Worm (Caenorhabditis elegans) whole organism, young adult: Measurements from ENCODE around the gene Y41E3.6.

Experiments used
- C06A6.2 ChIP-seq: fragments of 200-800 bp; sonication (Bioruptor generic); conservative IDR thresholded peaks from 2 replicates; pipeline ENCODE4 v1.3.6; 2022; ENCODE audit warnings: missing genetic modification characterization, missing compliant biosample characterization
- C17E4.6 ChIP-seq: fragments of 200-800 bp; sonication (Bioruptor generic); IDR thresholded peaks from 2 replicates; pipeline ENCODE4 v1.3.6; 2022; ENCODE audit warnings: missing genetic modification reagents, missing genetic modification characterization, missing compliant biosample characterization
- D2030.7 ChIP-seq: fragments of 200-800 bp; sonication (Bioruptor generic); IDR thresholded peaks from 2 replicates; pipeline ENCODE4 v1.3.6; 2022; ENCODE audit warnings: missing genetic modification reagents, missing genetic modification characterization, missing compliant biosample characterization
- F52B5.7 ChIP-seq: sonication (generic microtip); optimal IDR thresholded peaks from 2 replicates; lab custom pipeline; 2016; ENCODE audit warnings: mild to moderate bottlenecking, missing genetic modification characterization, missing compliant biosample characterization
- F57C9.4 ChIP-seq: sonication (generic microtip); optimal IDR thresholded peaks from 2 replicates; lab custom pipeline; 2017; ENCODE audit warnings: mild to moderate bottlenecking, missing genetic modification characterization, missing compliant biosample characterization
- T07F8.4 ChIP-seq: sonication (generic microtip); optimal IDR thresholded peaks from 2 replicates; lab custom pipeline; 2016; ENCODE audit warnings: mild to moderate bottlenecking, missing genetic modification characterization, moderate library complexity, missing compliant biosample characterization
- T26A5.8 ChIP-seq: sonication (generic microtip); optimal IDR thresholded peaks from 2 replicates; lab custom pipeline; 2016; ENCODE audit warnings: missing genetic modification characterization, missing compliant biosample characterization
- Y53F4B.3 ChIP-seq: fragments of 200-800 bp; sonication (Bioruptor generic); IDR thresholded peaks from 2 replicates; pipeline ENCODE4 v1.3.6; 2022; ENCODE audit warnings: missing genetic modification reagents, missing genetic modification characterization, missing compliant biosample characterization
- Y56A3A.18 ChIP-seq: fragments of 200-800 bp; sonication (Bioruptor generic); IDR thresholded peaks from 2 replicates; pipeline ENCODE4 v1.3.6; 2022; ENCODE audit warnings: missing genetic modification reagents, missing genetic modification characterization, missing compliant biosample characterization
- Y95B8A.8 ChIP-seq: fragments of 200-800 bp; sonication (Bioruptor generic); IDR thresholded peaks from 2 replicates; pipeline ENCODE4 v1.3.6; 2022; ENCODE audit warnings: missing genetic modification reagents, missing genetic modification characterization, missing compliant biosample characterization
- aptf-3 ChIP-seq: fragments of 200-800 bp; sonication (Bioruptor generic); IDR thresholded peaks from 2 replicates; pipeline ENCODE4 v1.3.6; 2022; ENCODE audit warnings: missing genetic modification characterization, missing compliant biosample characterization
- atf-7 ChIP-seq: sonication (generic microtip); optimal IDR thresholded peaks from 2 replicates; lab custom pipeline; 2017; ENCODE audit warnings: mild to moderate bottlenecking, missing genetic modification characterization, missing compliant biosample characterization
- bed-2 ChIP-seq: fragments of 200-800 bp; sonication (Bioruptor generic); IDR thresholded peaks from 2 replicates; pipeline ENCODE4 v1.3.6; 2022; ENCODE audit warnings: missing genetic modification reagents, missing genetic modification characterization, missing compliant biosample characterization
- ccch-3 ChIP-seq: fragments of 200-800 bp; sonication (Bioruptor generic); optimal IDR thresholded peaks from 2 replicates; lab custom pipeline; 2018; ENCODE audit warnings: mild to moderate bottlenecking, missing genetic modification characterization, missing compliant biosample characterization
- ceh-100 ChIP-seq: fragments of 200-800 bp; sonication (Bioruptor generic); IDR thresholded peaks from 2 replicates; pipeline ENCODE4 v1.3.6; 2022; ENCODE audit warnings: missing genetic modification reagents, missing genetic modification characterization, missing compliant biosample characterization
- ceh-27 ChIP-seq: fragments of 200-800 bp; sonication (Bioruptor generic); optimal IDR thresholded peaks from 2 replicates; lab custom pipeline; 2018; ENCODE audit warnings: mild to moderate bottlenecking, missing genetic modification characterization, moderate library complexity, missing compliant biosample characterization
- ceh-40 ChIP-seq: fragments of 200-800 bp; sonication (Bioruptor generic); IDR thresholded peaks from 2 replicates; pipeline ENCODE4 v1.3.6; 2022; ENCODE audit warnings: missing genetic modification characterization, missing compliant biosample characterization
- ceh-91 ChIP-seq: fragments of 200-800 bp; sonication (Bioruptor generic); IDR thresholded peaks from 2 replicates; pipeline ENCODE4 v1.3.6; 2022; ENCODE audit warnings: missing genetic modification reagents, missing genetic modification characterization, missing compliant biosample characterization
- dpl-1 ChIP-seq: fragments of 150-350 bp; optimal IDR thresholded peaks from 2 replicates; lab custom pipeline; 2014; ENCODE audit warnings: missing biosample characterization, missing genetic modification reagents, missing genetic modification characterization
- fkh-3 ChIP-seq: sonication (generic microtip); optimal IDR thresholded peaks from 2 replicates; lab custom pipeline; 2016; ENCODE audit warnings: mild to moderate bottlenecking, missing genetic modification characterization, missing compliant biosample characterization
- hlh-26 ChIP-seq: fragments of 200-800 bp; sonication (Bioruptor generic); conservative IDR thresholded peaks from 2 replicates; pipeline ENCODE4 v1.3.6; 2022; ENCODE audit warnings: missing genetic modification reagents, missing genetic modification characterization, missing compliant biosample characterization
- hmg-1.2 ChIP-seq: fragments of 200-800 bp; sonication (Bioruptor generic); IDR thresholded peaks from 2 replicates; pipeline ENCODE4 v1.3.6; 2022; ENCODE audit warnings: missing genetic modification reagents, missing genetic modification characterization, missing compliant biosample characterization
- let-526 ChIP-seq: fragments of 200-800 bp; sonication (Bioruptor generic); IDR thresholded peaks from 2 replicates; pipeline ENCODE4 v1.3.6; 2022; ENCODE audit warnings: missing genetic modification reagents, missing genetic modification characterization, missing compliant biosample characterization
- let-607 ChIP-seq, 2 experiments: fragments of 200-800 bp in 1 of 2; sonication (Bioruptor generic) in 1 of 2; sonication (generic microtip) in 1 of 2; optimal IDR thresholded peaks; 2 replicates each; lab custom pipeline; 2016 to 2018; ENCODE audit warnings: mild to moderate bottlenecking in 2 of 2, missing compliant biosample characterization in 2 of 2, missing genetic modification characterization in 2 of 2, moderate library complexity in 2 of 2, missing genotype in 1 of 2
- lin-26 ChIP-seq: fragments of 200-800 bp; sonication (Bioruptor generic); IDR thresholded peaks from 2 replicates; pipeline ENCODE4 v1.3.6; 2022; ENCODE audit warnings: missing genetic modification reagents, missing genetic modification characterization, missing compliant biosample characterization
- lin-35 ChIP-seq, 3 experiments: fragments of 150-350 bp in 2 of 3; sonication (generic microtip) in 1 of 3; optimal IDR thresholded peaks; 2 replicates each; lab custom pipeline; 2014 to 2018; ENCODE audit warnings: missing biosample characterization in 3 of 3, missing genetic modification characterization in 3 of 3, missing genetic modification reagents in 3 of 3
- lin-40 ChIP-seq: sonication (generic microtip); optimal IDR thresholded peaks from 2 replicates; lab custom pipeline; 2016; ENCODE audit warnings: missing genetic modification characterization, mild to moderate bottlenecking, missing compliant biosample characterization, missing genotype, missing genetic modification reagents
- lsy-27 ChIP-seq: sonication (generic microtip); optimal IDR thresholded peaks from 2 replicates; lab custom pipeline; 2017; ENCODE audit warnings: missing genetic modification characterization, mild to moderate bottlenecking, missing compliant biosample characterization, antibody characterized with exemption, missing genotype, borderline replicate concordance; ENCODE audit not compliant: insufficient read depth
- madf-8 ChIP-seq: fragments of 200-800 bp; sonication (Bioruptor generic); conservative IDR thresholded peaks from 2 replicates; pipeline ENCODE4 v1.3.6; 2022; ENCODE audit warnings: missing genetic modification reagents, missing genetic modification characterization, missing compliant biosample characterization
- mcd-1 ChIP-seq: fragments of 200-800 bp; sonication (Bioruptor generic); IDR thresholded peaks from 2 replicates; pipeline ENCODE4 v1.3.6; 2022; ENCODE audit warnings: missing genetic modification reagents, missing genetic modification characterization, missing compliant biosample characterization
- mxl-1 ChIP-seq: sonication (generic microtip); optimal IDR thresholded peaks from 2 replicates; lab custom pipeline; 2016; ENCODE audit warnings: missing genetic modification characterization, missing compliant biosample characterization
- nfya-1 ChIP-seq: sonication (generic microtip); optimal IDR thresholded peaks from 2 replicates; lab custom pipeline; 2017; ENCODE audit warnings: antibody characterized with exemption, missing compliant biosample characterization, missing genetic modification characterization, borderline replicate concordance; ENCODE audit not compliant: insufficient read depth
- nhr-179 ChIP-seq: sonication (generic microtip); optimal IDR thresholded peaks from 2 replicates; lab custom pipeline; 2016; ENCODE audit warnings: mild to moderate bottlenecking, missing genetic modification characterization, missing compliant biosample characterization
- nhr-80 ChIP-seq: sonication (generic microtip); optimal IDR thresholded peaks from 2 replicates; lab custom pipeline; 2016; ENCODE audit warnings: missing genetic modification characterization, missing compliant biosample characterization
- pha-4 ChIP-seq: fragments of 150-350 bp; sonication (generic microtip); optimal IDR thresholded peaks from 2 replicates; lab custom pipeline; 2014; ENCODE audit warnings: missing biosample characterization, missing genetic modification reagents, missing genetic modification characterization
- rec-8 ChIP-seq, 2 experiments: sonication (generic microtip); optimal IDR thresholded peaks; 2 replicates each; lab custom pipeline; 2016; ENCODE audit warnings: mild to moderate bottlenecking in 2 of 2, missing genetic modification characterization in 2 of 2, missing genetic modification reagents in 2 of 2, missing genotype in 2 of 2, missing biosample characterization in 1 of 2, missing compliant biosample characterization in 1 of 2, moderate library complexity in 1 of 2
- rpc-1 ChIP-seq, 2 experiments: fragments of 150-350 bp in 1 of 2; sonication (generic microtip) in 1 of 2; optimal IDR thresholded peaks; 2 replicates each; lab custom pipeline; 2014 to 2018; ENCODE audit warnings: missing biosample characterization in 1 of 2, missing genetic modification characterization in 1 of 2, missing genetic modification reagents in 1 of 2, missing genotype in 1 of 2
- sdz-38 ChIP-seq: sonication (generic microtip); optimal IDR thresholded peaks from 2 replicates; lab custom pipeline; 2016; ENCODE audit warnings: missing genotype, missing genetic modification characterization, missing compliant biosample characterization
- sea-2 ChIP-seq: fragments of 200-800 bp; sonication (Bioruptor generic); IDR thresholded peaks from 2 replicates; pipeline ENCODE4 v1.3.6; 2022; ENCODE audit warnings: missing genetic modification characterization, missing compliant biosample characterization
- snpc-1.1 ChIP-seq: sonication (generic microtip); optimal IDR thresholded peaks from 2 replicates; lab custom pipeline; 2017; ENCODE audit warnings: missing genetic modification characterization, mild to moderate bottlenecking, missing compliant biosample characterization, antibody characterized with exemption, moderate library complexity, missing genotype, missing genetic modification reagents; ENCODE audit not compliant: insufficient read depth
- snpc-1.3 ChIP-seq: sonication (generic microtip); optimal IDR thresholded peaks from 2 replicates; lab custom pipeline; 2017; ENCODE audit warnings: missing genetic modification characterization, mild to moderate bottlenecking, missing compliant biosample characterization, antibody characterized with exemption, moderate library complexity, missing genotype, missing genetic modification reagents; ENCODE audit not compliant: insufficient read depth
- tbx-9 ChIP-seq: sonication (generic microtip); optimal IDR thresholded peaks from 2 replicates; lab custom pipeline; 2016; ENCODE audit warnings: borderline replicate concordance, missing genetic modification characterization, inconsistent platforms, missing compliant biosample characterization
- xnd-1 ChIP-seq: sonication (generic microtip); optimal IDR thresholded peaks from 2 replicates; lab custom pipeline; 2016; ENCODE audit warnings: missing genotype, missing genetic modification reagents, missing genetic modification characterization, missing compliant biosample characterization
- zfh-2 ChIP-seq: fragments of 200-800 bp; sonication (Bioruptor generic); conservative IDR thresholded peaks from 2 replicates; pipeline ENCODE4 v1.3.6; 2022; ENCODE audit warnings: missing genetic modification reagents, missing genetic modification characterization, missing compliant biosample characterization
- ztf-25 ChIP-seq: fragments of 200-800 bp; sonication (Bioruptor generic); IDR thresholded peaks from 2 replicates; pipeline ENCODE4 v1.3.6; 2022; ENCODE audit warnings: missing genetic modification reagents, missing genetic modification characterization, missing compliant biosample characterization
- ztf-28 ChIP-seq: fragments of 200-800 bp; sonication (Bioruptor generic); IDR thresholded peaks from 2 replicates; pipeline ENCODE4 v1.3.6; 2022; ENCODE audit warnings: missing genetic modification reagents, missing genetic modification characterization, missing compliant biosample characterization

Y41E3.6 gene

ce11 chrIV:15024426-15024825, 17.8 kb downstream of the Y41E3.6 start:
- TF ChIP-seq lin-26 (GFP tag; lab: Robert Waterston, UW) (no peak), zfh-2 (peak; percentile 67)

DNA sequence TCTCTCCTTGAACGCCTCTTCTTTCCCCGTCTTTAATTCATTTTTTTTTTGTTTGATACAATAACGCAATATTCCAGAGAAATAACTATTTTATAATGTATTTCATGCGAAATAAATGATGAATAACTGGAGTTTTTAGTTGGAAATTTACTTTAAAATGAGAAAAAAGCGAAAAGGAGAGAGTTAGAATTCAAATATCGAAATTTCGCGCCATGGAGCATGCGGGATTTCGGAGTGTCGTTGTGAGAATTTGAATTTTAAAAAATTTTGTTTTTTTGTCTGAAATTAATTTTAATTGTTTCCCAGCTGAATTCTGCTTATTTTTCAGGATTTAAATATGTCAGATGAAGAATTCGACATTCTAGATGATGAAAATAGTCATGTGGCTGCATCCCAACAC, 18.8 kb downstream of the Y41E3.6 start, which contains the start of gene fcd-2:
Gene fcd-2, plus strand, starts transcription at position 327 of the 400 bp plus-strand sequence.
- TF ChIP-seq pha-4: no peak
- TF ChIP-seq xnd-1 (tag; lab: Kevin White, UChicago): no peak
- no peak for TF ChIP-seq C17E4.6 (GFP tag; lab: Robert Waterston, UW)
- TF ChIP-seq ceh-91 (GFP tag; lab: Robert Waterston, UW): no peak
- TF ChIP-seq let-526 (GFP tag; lab: Robert Waterston, UW): no peak
- TF ChIP-seq ceh-40: no peak
- TF ChIP-seq fkh-3: no peak
- no peak for TF ChIP-seq rpc-1 (optimal IDR thresholded peaks at IDR 0.05; lab: Kevin White, UChicago)
- no peak for TF ChIP-seq rpc-1 (tag; optimal IDR thresholded peaks at IDR 0.05; lab: Kevin White, UChicago)
- no peak for TF ChIP-seq sea-2 (GFP tag; lab: Robert Waterston, UW)
- TF ChIP-seq tbx-9 (tag; lab: Kevin White, UChicago): no peak
- no peak for TF ChIP-seq ccch-3 (GFP tag; lab: Kevin White, UChicago)
- no peak for TF ChIP-seq ceh-27 (GFP tag; lab: Kevin White, UChicago)
- no peak for TF ChIP-seq mxl-1 (tag; lab: Kevin White, UChicago)
- no peak for TF ChIP-seq atf-7 (tag; lab: Kevin White, UChicago)
- TF ChIP-seq Y53F4B.3 (GFP tag; lab: Robert Waterston, UW): no peak
- peak; percentile 85 for TF ChIP-seq dpl-1 (GFP tag; lab: Kevin White, UChicago)
- no peak for TF ChIP-seq bed-2 (GFP tag; lab: Robert Waterston, UW)
- 0 out of 2 replicates have a peak, but pooled peaks have one; percentile 24 for TF ChIP-seq hmg-1.2 (GFP tag; lab: Robert Waterston, UW)
- no peak for TF ChIP-seq Y95B8A.8
- no peak for TF ChIP-seq nhr-179 (tag; lab: Kevin White, UChicago)
- TF ChIP-seq hlh-26 (GFP tag; lab: Robert Waterston, UW): no peak
- no peak for TF ChIP-seq F57C9.4
- no peak for TF ChIP-seq aptf-3 (GFP tag; lab: Robert Waterston, UW)
- TF ChIP-seq nhr-80 (tag; lab: Kevin White, UChicago): no peak
- TF ChIP-seq let-607 (tag; optimal IDR thresholded peaks at IDR 0.05; lab: Kevin White, UChicago): no peak
- no peak for TF ChIP-seq C06A6.2
- peak; percentile 6 for TF ChIP-seq snpc-1.3 (tag; lab: Kevin White, UChicago)
- TF ChIP-seq sdz-38: no peak
- 0 out of 2 replicates have a peak, but pooled peaks have one; percentile 19 for TF ChIP-seq D2030.7 (GFP tag; lab: Robert Waterston, UW)
- TF ChIP-seq T26A5.8: no peak
- TF ChIP-seq lsy-27 (tag; lab: Kevin White, UChicago): no peak
- TF ChIP-seq snpc-1.1 (tag; lab: Kevin White, UChicago): peak; percentile 66
- TF ChIP-seq mcd-1 (GFP tag; lab: Robert Waterston, UW): no peak; the same call in 1 of the 2 replicates
- no peak for TF ChIP-seq ztf-28 (GFP tag; lab: Robert Waterston, UW)
- no peak for TF ChIP-seq F52B5.7 (tag; lab: Kevin White, UChicago)
- no peak for TF ChIP-seq ztf-25 (GFP tag; lab: Robert Waterston, UW)
- TF ChIP-seq ceh-100: no peak
- no peak for TF ChIP-seq madf-8
- no peak for TF ChIP-seq rec-8 (tag; optimal IDR thresholded peaks at IDR 0.05; lab: Kevin White, UChicago)
- TF ChIP-seq lin-35 (GFP tag; optimal IDR thresholded peaks at IDR 0.05; lab: Kevin White, UChicago): peak in 2 of 3 experiments; percentile 18 to 74
- TF ChIP-seq nfya-1 (tag; lab: Kevin White, UChicago): no peak
- no peak for TF ChIP-seq Y56A3A.18 (GFP tag; lab: Robert Waterston, UW)
- TF ChIP-seq T07F8.4 (tag; lab: Kevin White, UChicago): no peak
- peak; percentile 15 for TF ChIP-seq lin-40 (tag; lab: Kevin White, UChicago)
